Worm (Caenorhabditis elegans): ENCODE results near the gene klp-6.

Gene klp-6

ce11 chrIII:5080700-5081572, 50.2 kb downstream of the klp-6 start (continued):
- TF ChIP-seq nhr-71 (tag; optimal IDR thresholded peaks at IDR 0.05) (peak; percentile 94), rnt-1 (tag; optimal IDR thresholded peaks at IDR 0.05) (peak; percentile 91), tbx-2 (tag; optimal IDR thresholded peaks at IDR 0.05) (peak; percentile 89), fos-1 (tag; optimal IDR thresholded peaks at IDR 0.05) (peak; percentile 64)

- TF ChIP-seq sox-4 (tag; optimal IDR thresholded peaks at IDR 0.05) (no peak), egl-27 (tag; optimal IDR thresholded peaks at IDR 0.05) (no peak), unc-130 (tag; optimal IDR thresholded peaks at IDR 0.05) (no peak), lin-15B (tag; optimal IDR thresholded peaks at IDR 0.05) (no peak), lin-35 (GFP tag; optimal IDR thresholded peaks at IDR 0.05) (no peak), blmp-1 (tag; optimal IDR thresholded peaks at IDR 0.05) (no peak), hlh-17 (GFP tag; optimal IDR thresholded peaks at IDR 0.05; ENCODE audit: borderline replicate concordance) (no peak), nhr-47 (tag; optimal IDR thresholded peaks at IDR 0.05) (no peak), pax-3 (tag; optimal IDR thresholded peaks at IDR 0.05) (no peak), mef-2 (tag; optimal IDR thresholded peaks at IDR 0.05) (no peak), nhr-12 (tag; optimal IDR thresholded peaks at IDR 0.05) (no peak), nhr-90 (tag; optimal IDR thresholded peaks at IDR 0.05; ENCODE audit: poor library complexity) (no peak), nhr-28 (tag; optimal IDR thresholded peaks at IDR 0.05) (no peak), unc-30 (tag; optimal IDR thresholded peaks at IDR 0.05) (no peak), ceh-90 (tag; optimal IDR thresholded peaks at IDR 0.05) (no peak), mab-9 (GFP tag; IDR thresholded peaks at IDR 0.05) (no peak), tlp-1 (tag; optimal IDR thresholded peaks at IDR 0.05) (no peak)
These were observed 50.8 kb downstream of the klp-6 start, which contains the start of gene cox-6A for ce11 chrIII:5081573-5081823. Gene cox-6A (plus strand): TSS chrIII:5081724.

ce11 chrIII:5083304-5083703, 52.6 kb downstream of the klp-6 start:
- TF ChIP-seq C16A3.4 (tag; optimal IDR thresholded peaks at IDR 0.05) (no peak), efl-1 (optimal IDR thresholded peaks at IDR 0.05) (no peak), efl-1 (GFP tag; optimal IDR thresholded peaks at IDR 0.05 in 1 of 2) (peak in 1 of 2 experiments; percentile 42), nhr-85 (tag) (peak; percentile 44), blmp-1 (tag; optimal IDR thresholded peaks at IDR 0.05) (no peak), lin-39 (tag; optimal IDR thresholded peaks at IDR 0.05) (no peak)

- no peak for TF ChIP-seq nhr-90 (tag; optimal IDR thresholded peaks at IDR 0.05; ENCODE audit: poor library complexity)
- TF ChIP-seq unc-86 (tag; optimal IDR thresholded peaks at IDR 0.05) = peak; percentile 15
- no peak for TF ChIP-seq ama-1 (optimal IDR thresholded peaks at IDR 0.05)
- no peak for TF ChIP-seq efl-1 (optimal IDR thresholded peaks at IDR 0.05)
- peak in 1 of 2 experiments; percentile 19 for TF ChIP-seq efl-1 (GFP tag; optimal IDR thresholded peaks at IDR 0.05 in 1 of 2)
- TF ChIP-seq hlh-17 (GFP tag; optimal IDR thresholded peaks at IDR 0.05; ENCODE audit: borderline replicate concordance) = no peak
- no peak for TF ChIP-seq lin-39 (tag; optimal IDR thresholded peaks at IDR 0.05)
- no peak for TF ChIP-seq ceh-90 (tag; optimal IDR thresholded peaks at IDR 0.05)
- TF ChIP-seq ceh-8 (GFP tag; optimal IDR thresholded peaks at IDR 0.05) = no peak
- TF ChIP-seq lin-14 (GFP tag; optimal IDR thresholded peaks at IDR 0.05) = peak; percentile 11
These were observed 54.8 kb downstream of the klp-6 start, which contains the start of gene cah-1 for ce11 chrIII:5085529-5085928. Gene cah-1 (minus strand): TSS chrIII:5085629.
